Worm (Caenorhabditis elegans) whole organism, L1 larva: ENCODE measurements around the gene nhr-263.
"Not testable (repeated sequence)": the region's sequence is repeated elsewhere in the genome, so short reads cannot be mapped to it uniquely, and the experiment has no call there.

ENCODE experiments used
- C04F5.9 ChIP-seq: sonication (generic microtip); optimal IDR thresholded peaks from 2 replicates; lab custom pipeline; 2016; ENCODE audit warnings: missing genetic modification characterization, missing compliant biosample characterization
- C16A3.4 ChIP-seq: fragments of 150-350 bp; optimal IDR thresholded peaks from 2 replicates; lab custom pipeline; 2014; ENCODE audit warnings: missing biosample characterization, missing genetic modification characterization
- C34B4.2 ChIP-seq: sonication (generic microtip); optimal IDR thresholded peaks from 2 replicates; lab custom pipeline; 2017; ENCODE audit warnings: mild to moderate bottlenecking, missing genetic modification characterization, missing compliant biosample characterization
- F16B12.6 ChIP-seq: fragments of 150-350 bp; optimal IDR thresholded peaks from 2 replicates; lab custom pipeline; 2014; ENCODE audit warnings: missing biosample characterization, missing genetic modification characterization
- aha-1 ChIP-seq: fragments of 150-350 bp; optimal IDR thresholded peaks from 2 replicates; lab custom pipeline; 2014; ENCODE audit warnings: missing biosample characterization, missing genetic modification characterization
- aly-2 ChIP-seq: fragments of 150-350 bp; optimal IDR thresholded peaks from 2 replicates; lab custom pipeline; 2014; ENCODE audit warnings: missing biosample characterization, missing genetic modification characterization
- blmp-1 ChIP-seq: fragments of 150-350 bp; optimal IDR thresholded peaks from 2 replicates; lab custom pipeline; 2014; ENCODE audit warnings: missing biosample characterization, missing genetic modification characterization
- ceh-63 ChIP-seq: fragments of 200-800 bp; sonication (Bioruptor generic); optimal IDR thresholded peaks from 2 replicates; lab custom pipeline; 2018; ENCODE audit warnings: mild to moderate bottlenecking, missing genetic modification characterization, missing compliant biosample characterization
- ceh-8 ChIP-seq: fragments of 200-800 bp; sonication (Bioruptor generic); optimal IDR thresholded peaks from 2 replicates; lab custom pipeline; 2018; ENCODE audit warnings: mild to moderate bottlenecking, missing genetic modification characterization, moderate library complexity, missing compliant biosample characterization
- ceh-82 ChIP-seq, 3 experiments: fragments of 150-350 bp in 1 of 3; sonication (generic microtip) in 2 of 3; optimal IDR thresholded peaks; 2 replicates each; lab custom pipeline; 2014 to 2017; ENCODE audit warnings: missing biosample characterization in 3 of 3, missing genetic modification characterization in 3 of 3
- ceh-88 ChIP-seq: fragments of 200-800 bp; sonication (Bioruptor generic); IDR thresholded peaks from 2 replicates; pipeline ENCODE4 v1.3.6; 2022; ENCODE audit warnings: missing genetic modification characterization, missing compliant biosample characterization
- ceh-90 ChIP-seq: sonication (generic microtip); optimal IDR thresholded peaks from 2 replicates; lab custom pipeline; 2016; ENCODE audit warnings: missing genetic modification characterization, missing compliant biosample characterization
- efl-1 ChIP-seq, 4 experiments: fragments of 150-350 bp; optimal IDR thresholded peaks in 3 of 4; peaks in 1 of 4; 1 replicate in 1 of 4; 2 replicates in 3 of 4; lab custom pipeline; 2014; ENCODE audit warnings: missing biosample characterization in 2 of 4, missing genetic modification characterization in 2 of 4, missing genetic modification reagents in 2 of 4
- efl-3 ChIP-seq: fragments of 200-800 bp; sonication (Bioruptor generic); optimal IDR thresholded peaks from 2 replicates; lab custom pipeline; 2018; ENCODE audit warnings: mild to moderate bottlenecking, missing genetic modification characterization, missing compliant biosample characterization
- elt-2 ChIP-seq: sonication (generic microtip); optimal IDR thresholded peaks from 2 replicates; lab custom pipeline; 2016; ENCODE audit warnings: missing genetic modification characterization, mild to moderate bottlenecking, inconsistent platforms, missing compliant biosample characterization, missing genetic modification reagents
- elt-3 ChIP-seq, 6 experiments: fragments of 150-350 bp in 1 of 6; sonication (generic microtip); optimal IDR thresholded peaks; 2 replicates each; lab custom pipeline; 2017 to 2018; ENCODE audit warnings: missing biosample characterization in 6 of 6, missing genetic modification characterization in 6 of 6, inconsistent platforms in 1 of 6
- fkh-10 ChIP-seq: sonication (generic microtip); optimal IDR thresholded peaks from 2 replicates; lab custom pipeline; 2017; ENCODE audit warnings: missing biosample characterization, missing genetic modification reagents, missing genetic modification characterization
- fkh-4 ChIP-seq: sonication (generic microtip); optimal IDR thresholded peaks from 2 replicates; lab custom pipeline; 2016; ENCODE audit warnings: missing compliant biosample characterization, missing genetic modification characterization, borderline replicate concordance
- fos-1 ChIP-seq: fragments of 150-350 bp; optimal IDR thresholded peaks from 2 replicates; lab custom pipeline; 2014; ENCODE audit warnings: missing biosample characterization, missing genetic modification characterization
- hlh-17 ChIP-seq: fragments of 200-800 bp; sonication (Bioruptor generic); optimal IDR thresholded peaks from 2 replicates; lab custom pipeline; 2018; ENCODE audit warnings: missing genetic modification characterization, mild to moderate bottlenecking, missing compliant biosample characterization, moderate library complexity, borderline replicate concordance
- irx-1 ChIP-seq: sonication (generic microtip); optimal IDR thresholded peaks from 2 replicates; lab custom pipeline; 2016; ENCODE audit warnings: missing genetic modification characterization, missing compliant biosample characterization
- isw-1 ChIP-seq: fragments of 200-800 bp; sonication (Bioruptor generic); IDR thresholded peaks from 2 replicates; pipeline ENCODE4 v1.3.6; 2022; ENCODE audit warnings: missing genetic modification characterization, missing compliant biosample characterization
- jun-1 ChIP-seq: fragments of 150-350 bp; optimal IDR thresholded peaks from 2 replicates; lab custom pipeline; 2014; ENCODE audit warnings: missing biosample characterization, missing genetic modification reagents, missing genetic modification characterization
- mab-9 ChIP-seq: fragments of 200-800 bp; sonication (Bioruptor generic); IDR thresholded peaks from 2 replicates; pipeline ENCODE4 v1.3.6; 2022; ENCODE audit warnings: missing genetic modification reagents, missing genetic modification characterization, missing compliant biosample characterization
- mep-1 ChIP-seq: fragments of 150-350 bp; optimal IDR thresholded peaks from 2 replicates; lab custom pipeline; 2014; ENCODE audit warnings: missing biosample characterization, missing genetic modification characterization
- nhr-11 ChIP-seq: fragments of 150-350 bp; optimal IDR thresholded peaks from 2 replicates; lab custom pipeline; 2014; ENCODE audit warnings: missing biosample characterization, missing genetic modification characterization
- nhr-20 ChIP-seq: sonication (generic microtip); optimal IDR thresholded peaks from 2 replicates; lab custom pipeline; 2016; ENCODE audit warnings: mild to moderate bottlenecking, missing genetic modification characterization, missing compliant biosample characterization
- nhr-237 ChIP-seq: fragments of 150-350 bp; optimal IDR thresholded peaks from 2 replicates; lab custom pipeline; 2014; ENCODE audit warnings: missing biosample characterization, missing genetic modification characterization
- nhr-76 ChIP-seq: sonication (generic microtip); optimal IDR thresholded peaks from 2 replicates; lab custom pipeline; 2017; ENCODE audit warnings: missing biosample characterization, missing genetic modification characterization
- nhr-84 ChIP-seq: sonication (generic microtip); optimal IDR thresholded peaks from 2 replicates; lab custom pipeline; 2017; ENCODE audit warnings: missing biosample characterization, missing genetic modification characterization
- nhr-85 ChIP-seq: sonication (generic microtip); peaks from one replicate; lab custom pipeline; 2016; ENCODE audit warnings: missing genetic modification characterization, inconsistent platforms, missing compliant biosample characterization
- pag-3 ChIP-seq: sonication (generic microtip); optimal IDR thresholded peaks from 2 replicates; lab custom pipeline; 2017; ENCODE audit warnings: missing genetic modification characterization, mild to moderate bottlenecking, missing compliant biosample characterization, antibody characterized with exemption, borderline replicate concordance; ENCODE audit not compliant: insufficient read depth
- pqm-1 ChIP-seq: sonication (generic microtip); optimal IDR thresholded peaks from 3 replicates; lab custom pipeline; 2017; ENCODE audit warnings: missing biosample characterization, missing genetic modification characterization
- skn-1 ChIP-seq: fragments of 150-350 bp; optimal IDR thresholded peaks from 2 replicates; lab custom pipeline; 2014; ENCODE audit warnings: missing biosample characterization, missing genetic modification characterization
- snu-23 ChIP-seq: sonication (generic microtip); optimal IDR thresholded peaks from 2 replicates; lab custom pipeline; 2016; ENCODE audit warnings: missing genetic modification characterization, missing compliant biosample characterization
- sup-37 ChIP-seq: fragments of 200-800 bp; sonication (Bioruptor generic); optimal IDR thresholded peaks from 2 replicates; lab custom pipeline; 2018; ENCODE audit warnings: mild to moderate bottlenecking, missing genetic modification characterization, missing compliant biosample characterization
- swsn-7 ChIP-seq: sonication (generic microtip); optimal IDR thresholded peaks from 2 replicates; lab custom pipeline; 2016; ENCODE audit warnings: missing genetic modification characterization, missing compliant biosample characterization
- tbx-2 ChIP-seq: sonication (generic microtip); optimal IDR thresholded peaks from 2 replicates; lab custom pipeline; 2016; ENCODE audit warnings: missing genetic modification characterization, missing compliant biosample characterization
- tlp-1 ChIP-seq: fragments of 150-350 bp; optimal IDR thresholded peaks from 2 replicates; lab custom pipeline; 2014; ENCODE audit warnings: missing biosample characterization, missing genetic modification characterization
- unc-86 ChIP-seq: sonication (generic microtip); optimal IDR thresholded peaks from 2 replicates; lab custom pipeline; 2016; ENCODE audit warnings: missing genetic modification characterization, missing compliant biosample characterization
- vab-15 ChIP-seq: sonication (generic microtip); optimal IDR thresholded peaks from 2 replicates; lab custom pipeline; 2017; ENCODE audit warnings: missing genotype, mild to moderate bottlenecking, missing genetic modification characterization, missing compliant biosample characterization
- ztf-11 ChIP-seq, 2 experiments: sonication (generic microtip); optimal IDR thresholded peaks; 2 replicates each; lab custom pipeline; 2016 to 2017; ENCODE audit warnings: missing genetic modification characterization in 2 of 2, missing biosample characterization in 1 of 2, missing compliant biosample characterization in 1 of 2

nhr-263 gene

DNA sequence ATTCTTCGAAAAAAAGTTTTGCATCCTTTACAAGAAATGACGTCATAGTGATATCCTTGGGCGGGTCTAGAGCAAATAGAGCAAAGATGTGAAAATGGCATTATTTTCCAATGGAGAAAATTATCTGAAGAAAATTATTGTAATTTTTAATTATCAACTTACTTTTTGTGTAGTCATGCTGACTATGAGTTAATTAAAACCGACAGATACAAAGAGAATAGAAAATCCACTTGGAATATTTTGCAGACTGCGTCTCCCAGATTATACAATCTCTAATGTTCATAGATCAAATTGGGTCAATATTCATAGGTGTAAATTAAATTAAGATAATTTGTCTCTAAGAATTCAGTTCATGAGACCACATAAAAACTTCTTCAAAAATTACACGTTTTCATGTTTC, 7.7 kb upstream of the nhr-263 start, which contains the start of gene nhr-149:
Gene nhr-149 (minus strand): TSS at position 101 of the 400 bp plus-strand sequence.
- TF ChIP-seq ceh-82 (tag; optimal IDR thresholded peaks at IDR 0.05; lab: Kevin White, UChicago): no peak
- TF ChIP-seq unc-86 (tag; lab: Kevin White, UChicago): no peak
- TF ChIP-seq nhr-11 (tag; lab: Kevin White, UChicago): no peak
- TF ChIP-seq isw-1 (GFP tag; lab: Robert Waterston, UW): no peak
- TF ChIP-seq tlp-1: no peak
- TF ChIP-seq vab-15 (tag; lab: Kevin White, UChicago): no peak
- no peak for TF ChIP-seq ceh-88 (GFP tag; lab: Robert Waterston, UW)
- TF ChIP-seq jun-1 (tag; lab: Kevin White, UChicago): no peak
- TF ChIP-seq hlh-17: no peak
- no peak for TF ChIP-seq nhr-76
- TF ChIP-seq ceh-8 (GFP tag; lab: Kevin White, UChicago): no peak
- no peak for TF ChIP-seq F16B12.6
- no peak for TF ChIP-seq fos-1 (tag; lab: Kevin White, UChicago)
- TF ChIP-seq C04F5.9 (tag; lab: Kevin White, UChicago): no peak
- no peak for TF ChIP-seq efl-3 (GFP tag; lab: Kevin White, UChicago)

DNA sequence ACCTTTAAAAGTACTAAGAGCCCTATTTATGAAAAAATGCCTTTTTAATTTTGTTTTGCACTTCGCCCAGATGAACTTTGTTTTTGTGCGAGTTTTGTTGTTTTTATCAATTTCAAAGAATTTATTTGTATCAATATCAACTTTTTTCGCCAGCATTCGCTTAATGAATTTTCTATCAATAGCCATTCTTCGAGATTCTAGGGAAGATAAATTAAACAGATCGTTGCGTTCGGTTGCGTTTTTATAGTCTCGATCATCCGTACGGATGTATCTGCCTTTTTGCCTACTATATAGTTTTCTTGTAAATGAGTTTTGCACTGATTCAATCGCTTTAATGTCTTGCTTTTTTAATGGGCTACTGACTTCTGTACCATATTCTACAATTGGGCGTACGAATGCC, 3.7 kb upstream of the nhr-263 start, which contains the start of gene nhr-147:
Gene nhr-147 (plus strand): TSS at position 301 of the 400 bp plus-strand sequence.
- not testable (repeated sequence) for TF ChIP-seq swsn-7 (tag; lab: Kevin White, UChicago); aly-2; C34B4.2 (tag; lab: Kevin White, UChicago)

- TF ChIP-seq ztf-11 (tag; optimal IDR thresholded peaks at IDR 0.05; lab: Kevin White, UChicago) (no peak), nhr-85 (tag; lab: Kevin White, UChicago) (no peak), jun-1 (tag; lab: Kevin White, UChicago) (no peak), fkh-4 (tag; lab: Kevin White, UChicago) (no peak), fkh-10 (GFP tag; lab: Kevin White, UChicago) (no peak), sup-37 (no peak), snu-23 (GFP tag; lab: Kevin White, UChicago) (no peak), mep-1 (no peak), tbx-2 (tag; lab: Kevin White, UChicago) (no peak), pag-3 (no peak), blmp-1 (no peak), aly-2 (no peak), unc-86 (tag; lab: Kevin White, UChicago) (no peak), aha-1 (tag; lab: Kevin White, UChicago) (no peak), elt-2 (no peak)
Observed at ce11 chrV:7343522-7343921, 1.7 kb upstream of the nhr-263 start, which contains the start of gene srh-244. Gene srh-244 (plus strand): TSS chrV:7343822.

- TF ChIP-seq nhr-76 (no peak), nhr-20 (tag; lab: Kevin White, UChicago) (no peak), hlh-17 (no peak), skn-1 (tag; lab: Kevin White, UChicago) (no peak), tbx-2 (tag; lab: Kevin White, UChicago) (no peak), vab-15 (tag; lab: Kevin White, UChicago) (no peak), efl-1 (optimal IDR thresholded peaks at IDR 0.05; lab: Kevin White, UChicago) (no peak), efl-1 (GFP tag; optimal IDR thresholded peaks at IDR 0.05 in 1 of 2; lab: Kevin White, UChicago) (no peak), unc-86 (tag; lab: Kevin White, UChicago) (no peak), pqm-1 (tag; lab: Kevin White, UChicago) (no peak), elt-3 (tag; optimal IDR thresholded peaks at IDR 0.05; lab: Kevin White, UChicago) (no peak), ceh-90 (no peak), nhr-237 (no peak), C16A3.4 (tag; lab: Kevin White, UChicago) (no peak), irx-1 (tag; lab: Kevin White, UChicago) (no peak), mab-9 (GFP tag; lab: Robert Waterston, UW) (no peak), ceh-63 (GFP tag; lab: Kevin White, UChicago) (no peak), nhr-84 (tag; lab: Kevin White, UChicago) (no peak)
Observed at ce11 chrV:7339831-7340230, 2.0 kb downstream of the nhr-263 start, which contains the start of gene srh-187. Gene srh-187 (minus strand): TSS chrV:7339931.
